Worm (Caenorhabditis elegans) whole organism, young adult: Measurements from ENCODE around the gene rpap-3.
A peak's percentile ranks its signal among the peaks of the same experiment; 100 is the strongest.

Source experiments
- B0019.2 ChIP-seq: fragments of 200-800 bp; sonication (Bioruptor generic); conservative IDR thresholded peaks from 2 replicates; pipeline ENCODE4 v1.3.6; 2022; ENCODE audit warnings: missing genetic modification reagents, missing genetic modification characterization, missing compliant biosample characterization
- B0261.1 ChIP-seq: sonication (generic microtip); optimal IDR thresholded peaks from 2 replicates; lab custom pipeline; 2016; ENCODE audit warnings: mild to moderate bottlenecking, missing genetic modification characterization, moderate library complexity, missing compliant biosample characterization
- C06A6.2 ChIP-seq: fragments of 200-800 bp; sonication (Bioruptor generic); conservative IDR thresholded peaks from 2 replicates; pipeline ENCODE4 v1.3.6; 2022; ENCODE audit warnings: missing genetic modification characterization, missing compliant biosample characterization
- F10E7.11 ChIP-seq: sonication (generic microtip); optimal IDR thresholded peaks from 2 replicates; lab custom pipeline; 2017; ENCODE audit warnings: mild to moderate bottlenecking, missing genetic modification characterization, moderate library complexity, missing compliant biosample characterization
- F23B12.7 ChIP-seq: sonication (generic microtip); optimal IDR thresholded peaks from 2 replicates; lab custom pipeline; 2017; ENCODE audit warnings: missing genetic modification characterization, mild to moderate bottlenecking, missing compliant biosample characterization, antibody characterized with exemption, moderate library complexity; ENCODE audit not compliant: insufficient read depth
- F33H1.4 ChIP-seq: fragments of 200-800 bp; sonication (Bioruptor generic); IDR thresholded peaks from 2 replicates; pipeline ENCODE4 v1.3.6; 2022; ENCODE audit warnings: missing genetic modification reagents, missing genetic modification characterization, missing compliant biosample characterization
- F37B4.10 ChIP-seq: fragments of 200-800 bp; sonication (Bioruptor generic); IDR thresholded peaks from 2 replicates; pipeline ENCODE4 v1.3.6; 2022; ENCODE audit warnings: missing genetic modification characterization, missing compliant biosample characterization
- F49E8.2 ChIP-seq: sonication (generic microtip); optimal IDR thresholded peaks from 3 replicates; lab custom pipeline; 2017; ENCODE audit warnings: missing genetic modification characterization, mild to moderate bottlenecking, missing compliant biosample characterization, antibody characterized with exemption, moderate library complexity; ENCODE audit not compliant: insufficient read depth
- F57A8.1 ChIP-seq: fragments of 200-800 bp; sonication (Bioruptor generic); optimal IDR thresholded peaks from 2 replicates; lab custom pipeline; 2018; ENCODE audit warnings: mild to moderate bottlenecking, missing genetic modification characterization, moderate library complexity, missing compliant biosample characterization
- K11D2.4 ChIP-seq: fragments of 200-800 bp; sonication (Bioruptor generic); IDR thresholded peaks from 2 replicates; pipeline ENCODE4 v1.3.6; 2022; ENCODE audit warnings: missing genetic modification reagents, missing genetic modification characterization, missing compliant biosample characterization
- Y53G8AR.9 ChIP-seq: fragments of 200-800 bp; sonication (Bioruptor generic); conservative IDR thresholded peaks from 2 replicates; pipeline ENCODE4 v1.3.6; 2022; ENCODE audit warnings: missing genetic modification reagents, missing genetic modification characterization, missing compliant biosample characterization
- Y67H2A.10 ChIP-seq: fragments of 200-800 bp; sonication (Bioruptor generic); conservative IDR thresholded peaks from 2 replicates; pipeline ENCODE4 v1.3.6; 2022; ENCODE audit warnings: missing genetic modification reagents, missing genetic modification characterization, missing compliant biosample characterization
- Y95B8A.8 ChIP-seq: fragments of 200-800 bp; sonication (Bioruptor generic); IDR thresholded peaks from 2 replicates; pipeline ENCODE4 v1.3.6; 2022; ENCODE audit warnings: missing genetic modification reagents, missing genetic modification characterization, missing compliant biosample characterization
- ZK185.1 ChIP-seq: sonication (generic microtip); optimal IDR thresholded peaks from 2 replicates; lab custom pipeline; 2016; ENCODE audit warnings: mild to moderate bottlenecking, missing genetic modification characterization, missing compliant biosample characterization; ENCODE audit not compliant: poor library complexity, severe bottlenecking
- aptf-2 ChIP-seq: fragments of 200-800 bp; sonication (Bioruptor generic); conservative IDR thresholded peaks from 2 replicates; pipeline ENCODE4 v1.3.6; 2022; ENCODE audit warnings: missing genetic modification reagents, missing genetic modification characterization, missing compliant biosample characterization
- aptf-3 ChIP-seq: fragments of 200-800 bp; sonication (Bioruptor generic); IDR thresholded peaks from 2 replicates; pipeline ENCODE4 v1.3.6; 2022; ENCODE audit warnings: missing genetic modification characterization, missing compliant biosample characterization
- attf-5 ChIP-seq: fragments of 200-800 bp; sonication (Bioruptor generic); optimal IDR thresholded peaks from 2 replicates; lab custom pipeline; 2018; ENCODE audit warnings: mild to moderate bottlenecking, missing genetic modification characterization, missing compliant biosample characterization
- ccch-3 ChIP-seq: fragments of 200-800 bp; sonication (Bioruptor generic); optimal IDR thresholded peaks from 2 replicates; lab custom pipeline; 2018; ENCODE audit warnings: mild to moderate bottlenecking, missing genetic modification characterization, missing compliant biosample characterization
- ceh-40 ChIP-seq: fragments of 200-800 bp; sonication (Bioruptor generic); IDR thresholded peaks from 2 replicates; pipeline ENCODE4 v1.3.6; 2022; ENCODE audit warnings: missing genetic modification characterization, missing compliant biosample characterization
- ceh-79 ChIP-seq: sonication (generic microtip); optimal IDR thresholded peaks from 2 replicates; lab custom pipeline; 2017; ENCODE audit warnings: mild to moderate bottlenecking, missing genetic modification characterization, missing compliant biosample characterization
- egrh-3 ChIP-seq: fragments of 200-800 bp; sonication (Bioruptor generic); IDR thresholded peaks from 2 replicates; pipeline ENCODE4 v1.3.6; 2022; ENCODE audit warnings: missing genetic modification reagents, missing genetic modification characterization, missing compliant biosample characterization
- lin-26 ChIP-seq: fragments of 200-800 bp; sonication (Bioruptor generic); IDR thresholded peaks from 2 replicates; pipeline ENCODE4 v1.3.6; 2022; ENCODE audit warnings: missing genetic modification reagents, missing genetic modification characterization, missing compliant biosample characterization
- lir-1 ChIP-seq: fragments of 200-800 bp; sonication (Bioruptor generic); conservative IDR thresholded peaks from 2 replicates; pipeline ENCODE4 v1.3.6; 2022; ENCODE audit warnings: missing genetic modification reagents, missing genetic modification characterization, missing compliant biosample characterization
- madf-6 ChIP-seq: fragments of 200-800 bp; sonication (Bioruptor generic); IDR thresholded peaks from 2 replicates; pipeline ENCODE4 v1.3.6; 2022; ENCODE audit warnings: missing genetic modification reagents, missing genetic modification characterization, missing compliant biosample characterization
- mcd-1 ChIP-seq: fragments of 200-800 bp; sonication (Bioruptor generic); IDR thresholded peaks from 2 replicates; pipeline ENCODE4 v1.3.6; 2022; ENCODE audit warnings: missing genetic modification reagents, missing genetic modification characterization, missing compliant biosample characterization
- nhr-80 ChIP-seq: sonication (generic microtip); optimal IDR thresholded peaks from 2 replicates; lab custom pipeline; 2016; ENCODE audit warnings: missing genetic modification characterization, missing compliant biosample characterization
- nhr-90 ChIP-seq: sonication (generic microtip); optimal IDR thresholded peaks from 2 replicates; lab custom pipeline; 2016; ENCODE audit warnings: missing genotype, mild to moderate bottlenecking, missing genetic modification characterization, missing compliant biosample characterization
- pha-4 ChIP-seq: fragments of 150-350 bp; sonication (generic microtip); optimal IDR thresholded peaks from 2 replicates; lab custom pipeline; 2014; ENCODE audit warnings: missing biosample characterization, missing genetic modification reagents, missing genetic modification characterization
- ztf-18 ChIP-seq: sonication (generic microtip); optimal IDR thresholded peaks from 2 replicates; lab custom pipeline; 2016; ENCODE audit warnings: missing genotype, mild to moderate bottlenecking, missing genetic modification characterization, missing compliant biosample characterization
- ztf-26 ChIP-seq: sonication (generic microtip); optimal IDR thresholded peaks from 2 replicates; lab custom pipeline; 2017; ENCODE audit warnings: missing genetic modification characterization, missing compliant biosample characterization
- ztf-28 ChIP-seq: fragments of 200-800 bp; sonication (Bioruptor generic); IDR thresholded peaks from 2 replicates; pipeline ENCODE4 v1.3.6; 2022; ENCODE audit warnings: missing genetic modification reagents, missing genetic modification characterization, missing compliant biosample characterization

The rpap-3 gene

ce11 chrIV:7753108-7753507 lies 25.7 kb downstream of the rpap-3 start, which contains the start of gene col-14:
TSS of gene col-14 (plus strand) at chrIV:7753408.
- TF ChIP-seq mcd-1 (GFP tag; lab: Robert Waterston, UW), result no peak
- TF ChIP-seq ceh-40 (GFP tag; lab: Robert Waterston, UW), result no peak
- no peak for TF ChIP-seq ccch-3 (GFP tag; lab: Kevin White, UChicago)
- no peak for TF ChIP-seq K11D2.4 (GFP tag; lab: Robert Waterston, UW)
- TF ChIP-seq Y95B8A.8, result no peak
- TF ChIP-seq ztf-26, result no peak
- no peak for TF ChIP-seq Y67H2A.10 (GFP tag; lab: Robert Waterston, UW)

DNA sequence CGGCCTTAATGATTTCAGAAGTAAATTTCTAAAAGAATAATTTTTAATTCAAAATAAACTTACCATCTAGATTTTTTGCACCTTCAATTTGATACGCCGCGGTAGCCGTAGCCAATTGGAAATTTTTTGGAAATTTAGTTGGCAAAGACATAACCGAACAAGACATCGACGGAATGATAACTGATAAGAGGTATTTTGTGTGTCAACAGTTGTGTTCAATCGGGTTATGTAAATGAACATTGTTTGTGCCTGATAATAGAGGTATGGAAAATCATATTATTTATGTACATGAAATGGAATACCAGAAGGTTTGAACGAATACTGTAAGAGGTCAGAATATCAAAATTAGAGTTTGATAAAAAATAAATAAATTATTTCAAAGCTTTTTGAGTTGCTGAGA lies 30.9 kb downstream of the rpap-3 start, which contains the start of gene klo-1:
Gene klo-1, minus strand, starts transcription at position 388 of the 400 bp plus-strand sequence.
- TF ChIP-seq attf-5, result no peak
- no peak for TF ChIP-seq ceh-79
- TF ChIP-seq Y53G8AR.9 (GFP tag; lab: Robert Waterston, UW), result no peak
- no peak for TF ChIP-seq aptf-2 (GFP tag; lab: Robert Waterston, UW)
- no peak for TF ChIP-seq F33H1.4
- peak; percentile 77 for TF ChIP-seq nhr-80
- no peak for TF ChIP-seq C06A6.2 (GFP tag; lab: Robert Waterston, UW)

- TF ChIP-seq F49E8.2 (tag; lab: Kevin White, UChicago) (no peak), F33H1.4 (no peak), ZK185.1 (tag; lab: Kevin White, UChicago) (no peak), B0019.2 (no peak), ztf-18 (tag; lab: Kevin White, UChicago) (no peak), F57A8.1 (GFP tag; lab: Kevin White, UChicago) (no peak), F10E7.11 (tag; lab: Kevin White, UChicago) (no peak), B0261.1 (no peak)
- TF ChIP-seq, all 124 proteins: peak for 0
Measured at ce11 chrIV:7743539-7743938, 35.2 kb downstream of the rpap-3 start, which contains the start of gene npr-35. TSS of gene npr-35 (plus strand) at chrIV:7743839.

DNA sequence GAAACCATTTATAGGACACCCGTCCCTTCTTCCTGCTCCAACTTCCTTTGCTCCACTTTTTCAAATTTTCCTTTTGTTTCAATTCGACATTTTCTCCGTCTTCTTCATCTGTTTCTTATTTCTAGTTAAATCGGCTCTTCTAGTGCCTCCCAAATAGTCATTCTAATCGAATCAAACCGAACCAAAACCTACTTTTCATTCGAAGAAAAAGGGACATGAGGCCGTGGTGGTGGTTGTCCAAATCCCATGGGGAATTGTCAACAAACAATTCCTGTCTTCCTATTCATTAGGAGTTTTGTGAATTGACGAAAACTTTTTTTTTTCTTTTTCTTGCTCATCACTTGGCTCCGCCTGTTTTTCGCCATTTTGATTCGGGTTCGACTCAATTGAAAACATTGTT lies 42.1 kb downstream of the rpap-3 start:
- no peak for TF ChIP-seq ztf-28
- no peak for TF ChIP-seq Y67H2A.10 (GFP tag; lab: Robert Waterston, UW)
- TF ChIP-seq F23B12.7 (tag; lab: Kevin White, UChicago), result no peak
- no peak for TF ChIP-seq lin-26 (GFP tag; lab: Robert Waterston, UW)

DNA sequence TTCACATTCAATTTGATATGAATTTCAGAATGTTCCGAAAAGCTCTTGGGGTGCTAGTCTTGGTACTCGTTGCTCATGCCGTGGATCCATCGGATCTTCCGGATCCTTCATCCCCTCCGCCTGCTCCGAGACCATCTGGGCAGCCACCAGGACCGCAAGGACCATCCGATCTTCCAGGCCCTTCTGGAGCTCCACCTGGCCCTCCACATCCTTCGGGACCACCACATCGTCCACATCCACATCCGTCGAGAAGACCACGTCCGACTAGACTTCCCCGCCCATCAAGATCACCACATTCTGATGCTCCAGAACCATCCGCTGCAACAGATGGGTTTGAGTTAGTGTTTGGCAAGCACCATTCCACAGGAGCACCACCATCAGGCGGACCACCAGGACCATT lies 44.1 kb downstream of the rpap-3 start, which contains the start of gene clx-1:
Gene clx-1, plus strand, starts transcription at position 30 of the 400 bp plus-strand sequence.
- TF ChIP-seq F37B4.10 (GFP tag; lab: Robert Waterston, UW) (no peak), nhr-90 (tag; lab: Kevin White, UChicago) (no peak), F57A8.1 (GFP tag; lab: Kevin White, UChicago) (no peak), egrh-3 (peak; percentile 36; the same call in 1 of the 2 replicates), lir-1 (GFP tag; lab: Robert Waterston, UW) (no peak), pha-4 (tag; lab: Kevin White, UChicago) (no peak), madf-6 (GFP tag; lab: Robert Waterston, UW) (no peak), aptf-3 (GFP tag; lab: Robert Waterston, UW) (no peak), ztf-18 (tag; lab: Kevin White, UChicago) (no peak)
- TF ChIP-seq, all 124 proteins: peak for 1
